Worm (Caenorhabditis elegans): Measurements from ENCODE around the gene sec-5.

ce11 chrII:9148079-9148478, 28.9 kb downstream of the sec-5 start:
- TF ChIP-seq lin-39 (tag; optimal IDR thresholded peaks at IDR 0.05), result no peak
- TF ChIP-seq egl-27 (tag; optimal IDR thresholded peaks at IDR 0.05), result no peak
- no peak for TF ChIP-seq unc-62 (GFP tag; optimal IDR thresholded peaks at IDR 0.05)
- TF ChIP-seq ZK546.5 (tag; optimal IDR thresholded peaks at IDR 0.05), result no peak
- no peak for TF ChIP-seq nhr-12 (tag; optimal IDR thresholded peaks at IDR 0.05)
- TF ChIP-seq nhr-77 (tag; optimal IDR thresholded peaks at IDR 0.05), result no peak
- TF ChIP-seq fkh-2 (tag; optimal IDR thresholded peaks at IDR 0.05), result no peak
- no peak for TF ChIP-seq ztf-11 (tag; optimal IDR thresholded peaks at IDR 0.05)
- TF ChIP-seq ceh-82 (tag; optimal IDR thresholded peaks at IDR 0.05), result no peak
